Fruit fly (Drosophila melanogaster) S2 (cell line): ENCODE measurements around the gene CG15891.

ENCODE experiments used
- CG8478 ChIP-seq: fragments of >200 bp; optimal IDR thresholded peaks from 2 replicates; lab custom pipeline; 2018
- CTCF ChIP-seq, 2 experiments: fragments of >200 bp; optimal IDR thresholded peaks; 2 replicates each; lab custom pipeline; 2018

DNA sequence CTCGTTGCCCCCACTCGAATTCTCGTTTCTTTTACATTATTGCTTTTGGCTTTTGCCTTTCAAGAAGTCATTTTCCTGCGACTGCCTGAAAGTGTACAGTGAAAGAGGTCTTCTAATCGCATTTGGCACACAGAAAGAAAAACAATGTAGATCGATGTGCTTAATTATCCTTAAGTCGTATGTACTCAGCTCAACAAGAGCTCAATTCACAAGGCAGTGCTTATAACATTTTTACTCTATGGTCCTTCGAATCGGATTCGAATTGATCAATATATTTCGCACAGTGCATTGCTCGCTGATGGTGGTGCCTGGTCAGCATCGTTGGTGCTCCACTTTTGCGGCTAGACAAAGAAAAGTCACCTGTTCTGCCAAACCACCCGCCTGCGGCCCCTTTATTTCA, 15.3 kb upstream of the CG15891 start:
- no peak for TF ChIP-seq CG8478 (lab: Kevin White, UChicago)
- no peak for TF ChIP-seq CTCF (optimal IDR thresholded peaks at IDR 0.05; lab: Kevin White, UChicago)
